Fruit fly (Drosophila melanogaster) whole organism, embryonic: ENCODE measurements around the gene Ugt35A1.

ENCODE experiments used
- Blimp-1 ChIP-seq: fragments of 200-800 bp; sonication (Bioruptor generic); optimal IDR thresholded peaks from 3 replicates; lab custom pipeline; 2018; ENCODE audit warnings: missing biosample characterization, missing genetic modification characterization, mild to moderate bottlenecking, moderate library complexity, missing genetic modification reagents
- CG10209 ChIP-seq: fragments of 200-800 bp; sonication (Bioruptor generic); optimal IDR thresholded peaks from 3 replicates; lab custom pipeline; 2017; ENCODE audit warnings: missing biosample characterization, mild to moderate bottlenecking, missing genetic modification characterization, missing genetic modification reagents
- CG11085 ChIP-seq: fragments of 200-800 bp; sonication (Bioruptor generic); IDR thresholded peaks from 2 replicates; pipeline ENCODE4 v1.3.6; 2022; ENCODE audit warnings: missing biosample characterization, missing genetic modification characterization
- CG13775 ChIP-seq: fragments of 200-800 bp; sonication (Bioruptor generic); optimal IDR thresholded peaks from 3 replicates; lab custom pipeline; 2017; ENCODE audit warnings: missing biosample characterization, mild to moderate bottlenecking, missing genetic modification characterization
- CG14860 ChIP-seq: fragments of 200-800 bp; sonication (Bioruptor generic); IDR thresholded peaks from 3 replicates; pipeline ENCODE4 v1.3.6; 2022; ENCODE audit warnings: missing biosample characterization, missing genetic modification characterization; ENCODE audit not compliant: partially characterized antibody
- CG15514 ChIP-seq: fragments of 200-800 bp; sonication (Bioruptor generic); optimal IDR thresholded peaks from 3 replicates; lab custom pipeline; 2017; ENCODE audit warnings: missing biosample characterization, missing genetic modification characterization, mild to moderate bottlenecking, moderate library complexity, missing genetic modification reagents
- CG1603 ChIP-seq: fragments of 200-800 bp; sonication (Bioruptor generic); optimal IDR thresholded peaks from 2 replicates; lab custom pipeline; 2019; ENCODE audit warnings: missing biosample characterization, mild to moderate bottlenecking, missing genetic modification characterization, moderate library complexity
- CG16779 ChIP-seq: fragments of 200-800 bp; sonication (Bioruptor generic); IDR thresholded peaks from 2 replicates; pipeline ENCODE4 v1.3.6; 2022; ENCODE audit warnings: missing biosample characterization, missing genetic modification characterization
- CG16813 ChIP-seq: fragments of 200-800 bp; sonication (Bioruptor generic); IDR thresholded peaks from 3 replicates; pipeline ENCODE4 v1.3.6; 2022; ENCODE audit warnings: missing biosample characterization, missing genetic modification characterization; ENCODE audit not compliant: partially characterized antibody
- CG17186 ChIP-seq: fragments of 200-800 bp; sonication (Bioruptor generic); optimal IDR thresholded peaks from 3 replicates; lab custom pipeline; 2017; ENCODE audit warnings: missing biosample characterization, missing genetic modification reagents, missing genetic modification characterization
- CG17328 ChIP-seq: fragments of 200-800 bp; sonication (Bioruptor generic); IDR thresholded peaks from 2 replicates; pipeline ENCODE4 v1.3.6; 2022; ENCODE audit warnings: missing biosample characterization, missing genetic modification characterization
- CG17359 ChIP-seq: fragments of 200-800 bp; sonication (Bioruptor generic); optimal IDR thresholded peaks from 3 replicates; lab custom pipeline; 2018; ENCODE audit warnings: missing biosample characterization, mild to moderate bottlenecking, missing genetic modification characterization, moderate library complexity
- CG17612 ChIP-seq: fragments of 200-800 bp; sonication (Bioruptor generic); IDR thresholded peaks from 2 replicates; pipeline ENCODE4 v1.3.6; 2022; ENCODE audit warnings: missing biosample characterization, missing genetic modification characterization
- CG18262 ChIP-seq: fragments of 200-800 bp; optimal IDR thresholded peaks from 3 replicates; lab custom pipeline; 2019; ENCODE audit warnings: missing biosample characterization, mild to moderate bottlenecking, missing genetic modification characterization, moderate library complexity
- CG1832 ChIP-seq: fragments of 200-800 bp; sonication (Bioruptor generic); optimal IDR thresholded peaks from 2 replicates; lab custom pipeline; 2017; ENCODE audit warnings: missing biosample characterization, mild to moderate bottlenecking, missing genetic modification characterization, inconsistent platforms
- CG18476 ChIP-seq: fragments of 200-800 bp; sonication (Bioruptor generic); optimal IDR thresholded peaks from 2 replicates; lab custom pipeline; 2016; ENCODE audit warnings: missing biosample characterization, mild to moderate bottlenecking, missing genetic modification characterization
- CG18599 ChIP-seq: fragments of 200-800 bp; sonication (Bioruptor generic); optimal IDR thresholded peaks from 3 replicates; lab custom pipeline; 2017; ENCODE audit warnings: missing biosample characterization, missing genetic modification characterization, mild to moderate bottlenecking, moderate library complexity, missing genetic modification reagents
- CG2875 ChIP-seq: fragments of 200-800 bp; sonication (Bioruptor generic); optimal IDR thresholded peaks from 2 replicates; lab custom pipeline; 2017; ENCODE audit warnings: missing biosample characterization, mild to moderate bottlenecking, missing genetic modification characterization, missing genetic modification reagents
- CG3847 ChIP-seq: fragments of 200-800 bp; sonication (Bioruptor generic); IDR thresholded peaks from 2 replicates; pipeline ENCODE4 v1.3.6; 2022; ENCODE audit warnings: missing biosample characterization, missing genetic modification characterization
- CG6654 ChIP-seq: fragments of 200-800 bp; sonication (Bioruptor generic); optimal IDR thresholded peaks from 2 replicates; lab custom pipeline; 2017; ENCODE audit warnings: missing biosample characterization, mild to moderate bottlenecking, missing genetic modification characterization
- CG6813 ChIP-seq: fragments of 200-800 bp; sonication (Bioruptor generic); optimal IDR thresholded peaks from 2 replicates; lab custom pipeline; 2017; ENCODE audit warnings: missing biosample characterization, missing genetic modification characterization, mild to moderate bottlenecking, moderate library complexity, missing genetic modification reagents
- CG7556 ChIP-seq: fragments of 200-800 bp; sonication (Bioruptor generic); optimal IDR thresholded peaks from 2 replicates; lab custom pipeline; 2017; ENCODE audit warnings: missing biosample characterization, mild to moderate bottlenecking, missing genetic modification characterization
- CG7963 ChIP-seq: fragments of 200-800 bp; sonication (Bioruptor generic); IDR thresholded peaks from 3 replicates; pipeline ENCODE4 v1.3.6; 2022; ENCODE audit warnings: missing biosample characterization, missing genetic modification characterization; ENCODE audit not compliant: partially characterized antibody
- CG8944 ChIP-seq: fragments of 200-800 bp; sonication (Bioruptor generic); optimal IDR thresholded peaks from 3 replicates; lab custom pipeline; 2016; ENCODE audit warnings: missing biosample characterization, missing genetic modification characterization
- Dad ChIP-seq: fragments of 200-800 bp; sonication (Bioruptor generic); optimal IDR thresholded peaks from 3 replicates; lab custom pipeline; 2016; ENCODE audit warnings: missing biosample characterization, missing genetic modification characterization
- Dfd ChIP-seq, 2 experiments: fragments of >200 bp; optimal IDR thresholded peaks; 2 replicates each; lab custom pipeline; 2017; ENCODE audit warnings: missing biosample characterization in 2 of 2, missing genetic modification characterization in 2 of 2
- Gug ChIP-seq: fragments of 200-800 bp; sonication (Bioruptor generic); IDR thresholded peaks from 4 replicates; pipeline ENCODE4 v1.3.6; 2022; ENCODE audit warnings: missing biosample characterization, missing genetic modification characterization
- Oaz ChIP-seq: fragments of 200-800 bp; sonication (Bioruptor generic); IDR thresholded peaks from 2 replicates; pipeline ENCODE4 v1.3.6; 2022; ENCODE audit warnings: missing biosample characterization, missing genetic modification characterization
- Ptx1 ChIP-seq: fragments of 200-800 bp; sonication (Bioruptor generic); IDR thresholded peaks from 2 replicates; pipeline ENCODE4 v1.3.6; 2022; ENCODE audit warnings: missing biosample characterization, missing genetic modification characterization
- Scr ChIP-seq: fragments of 200-800 bp; sonication (Bioruptor generic); IDR thresholded peaks from 2 replicates; pipeline ENCODE4 v1.3.6; 2022; ENCODE audit warnings: missing biosample characterization, missing genetic modification characterization; ENCODE audit not compliant: partially characterized antibody
- Sry-δ ChIP-seq: fragments of 200-800 bp; sonication (Bioruptor generic); optimal IDR thresholded peaks from 2 replicates; lab custom pipeline; 2016; ENCODE audit warnings: missing biosample characterization, missing genetic modification characterization
- abd-A ChIP-seq: fragments of 200-800 bp; sonication (Bioruptor generic); optimal IDR thresholded peaks from 3 replicates; lab custom pipeline; 2019; ENCODE audit warnings: missing biosample characterization, mild to moderate bottlenecking, missing genetic modification characterization, moderate library complexity
- amos ChIP-seq: fragments of 200-800 bp; sonication (Bioruptor generic); IDR thresholded peaks from 2 replicates; pipeline ENCODE4 v1.3.6; 2022; ENCODE audit warnings: missing biosample characterization, missing genetic modification characterization; ENCODE audit not compliant: partially characterized antibody
- ash1 ChIP-seq: fragments of 200-800 bp; sonication (Bioruptor generic); optimal IDR thresholded peaks from 2 replicates; lab custom pipeline; 2018; ENCODE audit warnings: missing biosample characterization, mild to moderate bottlenecking, missing genetic modification characterization
- bcd ChIP-seq: fragments of 200-800 bp; sonication (Bioruptor generic); optimal IDR thresholded peaks from 2 replicates; lab custom pipeline; 2017; ENCODE audit warnings: missing biosample characterization, mild to moderate bottlenecking, missing genetic modification characterization
- dati ChIP-seq: fragments of 200-800 bp; sonication (Bioruptor generic); IDR thresholded peaks from 2 replicates; pipeline ENCODE4 v1.3.6; 2022; ENCODE audit warnings: missing biosample characterization, missing genetic modification characterization
- disco-r ChIP-seq: fragments of 200-800 bp; sonication (Bioruptor generic); optimal IDR thresholded peaks from 2 replicates; lab custom pipeline; 2016; ENCODE audit warnings: missing biosample characterization, missing genetic modification characterization
- gsb-n ChIP-seq: fragments of 200-800 bp; sonication (Bioruptor generic); optimal IDR thresholded peaks from 3 replicates; lab custom pipeline; 2018; ENCODE audit warnings: missing biosample characterization, mild to moderate bottlenecking, missing genetic modification characterization
- kah ChIP-seq: fragments of 200-800 bp; sonication (Bioruptor generic); optimal IDR thresholded peaks from 2 replicates; lab custom pipeline; 2018; ENCODE audit warnings: missing biosample characterization, mild to moderate bottlenecking, missing genetic modification characterization
- knrl ChIP-seq: fragments of 200-800 bp; sonication (Bioruptor generic); IDR thresholded peaks from 3 replicates; pipeline ENCODE4 v1.3.6; 2022; ENCODE audit warnings: missing biosample characterization, missing genetic modification characterization; ENCODE audit not compliant: partially characterized antibody
- lmd ChIP-seq: fragments of 200-800 bp; sonication (Bioruptor generic); IDR thresholded peaks from 2 replicates; pipeline ENCODE4 v1.3.6; 2022; ENCODE audit warnings: missing biosample characterization, missing genetic modification characterization
- nerfin-2 ChIP-seq: fragments of 200-800 bp; sonication (Bioruptor generic); IDR thresholded peaks from 2 replicates; pipeline ENCODE4 v1.3.6; 2022; ENCODE audit warnings: missing biosample characterization, missing genetic modification characterization; ENCODE audit not compliant: partially characterized antibody
- pum ChIP-seq: fragments of 200-800 bp; sonication (Bioruptor generic); optimal IDR thresholded peaks from 2 replicates; lab custom pipeline; 2016; ENCODE audit warnings: missing biosample characterization, missing genetic modification characterization
- repo ChIP-seq: fragments of 200-800 bp; sonication (Bioruptor generic); optimal IDR thresholded peaks from 2 replicates; lab custom pipeline; 2016; ENCODE audit warnings: missing biosample characterization, missing genetic modification characterization
- sc ChIP-seq, 3 experiments: fragments of >200 bp in 2 of 3; fragments of 200-800 bp in 1 of 3; sonication (Bioruptor generic) in 1 of 3; optimal IDR thresholded peaks; 2 replicates in 2 of 3; 3 replicates in 1 of 3; lab custom pipeline; 2017; ENCODE audit warnings: mild to moderate bottlenecking in 1 of 3, missing biosample characterization in 1 of 3, missing genetic modification characterization in 1 of 3, missing genetic modification reagents in 1 of 3
- sqz ChIP-seq: fragments of 200-800 bp; sonication (Bioruptor generic); optimal IDR thresholded peaks from 3 replicates; lab custom pipeline; 2018; ENCODE audit warnings: missing biosample characterization, mild to moderate bottlenecking, missing genetic modification characterization
- tgo ChIP-seq: fragments of 200-800 bp; sonication (Bioruptor generic); IDR thresholded peaks from 3 replicates; pipeline ENCODE4 v1.3.6; 2022; ENCODE audit warnings: missing biosample characterization, missing genetic modification characterization
- zf30C ChIP-seq: fragments of 200-800 bp; sonication (Bioruptor generic); optimal IDR thresholded peaks from 3 replicates; lab custom pipeline; 2018; ENCODE audit warnings: missing biosample characterization, mild to moderate bottlenecking, missing genetic modification characterization

Ugt35A1 gene

dm6 chr3R:11216156-11216630 lies 43.7 kb upstream of the Ugt35A1 start, which contains the start of the genes RpS25 and CG4820 (continued):
- TF ChIP-seq CG13775 (GFP tag; lab: Kevin White, UChicago): peak; percentile 97
- peak; percentile 79 for TF ChIP-seq CG16779
- TF ChIP-seq ash1 (GFP tag; lab: Kevin White, UChicago): peak; percentile 93
- TF ChIP-seq nerfin-2: peak; percentile 72
- peak; percentile 38; the same call in 2 of the 4 replicates for TF ChIP-seq Gug (GFP tag; lab: Robert Waterston, UW)
- TF ChIP-seq Oaz: peak; percentile 81
- peak; percentile 91 for TF ChIP-seq knrl (GFP tag; lab: Robert Waterston, UW)
- TF ChIP-seq sqz (GFP tag; lab: Kevin White, UChicago): peak; percentile 91
- peak; percentile 87 for TF ChIP-seq CG17328 (GFP tag; lab: Robert Waterston, UW)
- TF ChIP-seq Sry-δ (GFP tag; lab: Kevin White, UChicago): peak; percentile 92
- TF ChIP-seq CG2875 (GFP tag; lab: Kevin White, UChicago): peak; percentile 92
- TF ChIP-seq CG17612 (GFP tag; lab: Robert Waterston, UW): peak; percentile 74
- peak; percentile 95 for TF ChIP-seq CG3847 (GFP tag; lab: Robert Waterston, UW)
- peak; percentile 93 for TF ChIP-seq CG10209 (GFP tag; lab: Kevin White, UChicago)
- peak; percentile 86 for TF ChIP-seq CG17359 (tag; lab: Kevin White, UChicago)
- no peak for TF ChIP-seq sc (optimal IDR thresholded peaks at IDR 0.05; lab: Kevin White, UChicago)
- peak; percentile 86 for TF ChIP-seq sc (GFP tag; optimal IDR thresholded peaks at IDR 0.05; lab: Kevin White, UChicago)
- peak; percentile 69; the same call in 1 of the 3 replicates for TF ChIP-seq CG7963
- peak; percentile 92 for TF ChIP-seq Scr (GFP tag; lab: Robert Waterston, UW)
- TF ChIP-seq CG17186: peak; percentile 98
- peak; percentile 93 for TF ChIP-seq CG15514 (GFP tag; lab: Kevin White, UChicago)
- peak; percentile 73 for TF ChIP-seq Blimp-1 (GFP tag; lab: Kevin White, UChicago)
- TF ChIP-seq CG11085 (GFP tag; lab: Robert Waterston, UW): peak; percentile 82
- TF ChIP-seq CG6654 (GFP tag; lab: Kevin White, UChicago): peak; percentile 71
- TF ChIP-seq CG18599 (GFP tag; lab: Kevin White, UChicago): peak; percentile 90
- peak; percentile 92 for TF ChIP-seq disco-r (GFP tag; lab: Kevin White, UChicago)
- peak; percentile 87 for TF ChIP-seq CG16813 (GFP tag; lab: Robert Waterston, UW)
- TF ChIP-seq Ptx1: peak; percentile 79
- peak; percentile 78 for TF ChIP-seq pum (GFP tag; lab: Kevin White, UChicago)
- TF ChIP-seq CG1832 (GFP tag; lab: Kevin White, UChicago): no peak
- TF ChIP-seq bcd (GFP tag; lab: Kevin White, UChicago): peak; percentile 96
- peak; percentile 88 for TF ChIP-seq tgo (GFP tag; lab: Robert Waterston, UW)
- TF ChIP-seq repo (GFP tag; lab: Kevin White, UChicago): peak; percentile 92
- TF ChIP-seq CG18262 (tag; lab: Kevin White, UChicago): peak; percentile 81
- TF ChIP-seq dati (GFP tag; lab: Robert Waterston, UW): peak; percentile 84
- TF ChIP-seq CG18476 (GFP tag; lab: Kevin White, UChicago): peak; percentile 76
- TF ChIP-seq gsb-n (tag; lab: Kevin White, UChicago): peak; percentile 87
- no peak for TF ChIP-seq abd-A (tag; lab: Kevin White, UChicago)
- peak; percentile 75 for TF ChIP-seq CG7556 (GFP tag; lab: Kevin White, UChicago)
- peak; percentile 97 for TF ChIP-seq CG1603 (tag; lab: Kevin White, UChicago)
- peak; percentile 72 for TF ChIP-seq lmd (GFP tag; lab: Robert Waterston, UW)
- TF ChIP-seq CG14860: peak; percentile 77
- peak; percentile 89 for TF ChIP-seq amos (GFP tag; lab: Robert Waterston, UW)
- TF ChIP-seq Dad (GFP tag; lab: Kevin White, UChicago): peak; percentile 93
- TF ChIP-seq Dfd (GFP tag; optimal IDR thresholded peaks at IDR 0.05; lab: Kevin White, UChicago): no peak
- peak; percentile 85 for TF ChIP-seq kah (GFP tag; lab: Kevin White, UChicago)
- TF ChIP-seq CG8944 (GFP tag; lab: Kevin White, UChicago): peak; percentile 80
- peak; percentile 92 for TF ChIP-seq CG6813 (GFP tag; lab: Kevin White, UChicago)
- TF ChIP-seq zf30C (GFP tag; lab: Kevin White, UChicago): peak; percentile 61
